Fruit fly (Drosophila melanogaster): ENCODE results near the gene TotC.

TotC gene

DNA sequence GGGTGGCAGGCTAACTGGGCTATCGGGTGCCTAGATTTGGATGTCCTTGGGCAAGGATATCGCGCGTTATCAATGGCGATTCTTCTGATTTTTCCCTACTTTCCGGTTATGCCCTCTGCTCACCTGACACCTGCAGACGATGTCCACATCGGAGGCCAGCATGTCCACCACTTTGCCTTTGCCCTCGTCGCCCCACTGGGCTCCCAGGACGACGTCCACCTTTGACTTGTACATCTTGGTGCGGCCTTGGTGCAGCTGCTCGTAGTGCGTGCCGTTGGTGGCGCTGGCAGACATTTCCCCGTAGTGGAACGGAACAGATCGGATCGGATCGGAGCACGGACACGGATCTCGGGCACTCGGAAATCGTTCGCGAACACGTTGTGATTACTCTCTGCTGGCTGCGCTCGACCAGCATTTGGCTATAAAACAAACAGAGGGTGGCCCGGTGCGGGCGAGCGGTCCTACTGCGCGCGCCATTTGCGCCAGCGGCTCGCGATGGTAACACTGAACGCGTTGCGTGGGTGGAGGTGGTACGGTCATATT is 42.6 kb upstream of the TotC start, which contains the start of gene Adss (continued):
- no peak for TF ChIP-seq nau (GFP tag; optimal IDR thresholded peaks at IDR 0.05)
- no peak for TF ChIP-seq CG3838 (GFP tag; optimal IDR thresholded peaks at IDR 0.05)
- TF ChIP-seq ro (GFP tag; IDR thresholded peaks at IDR 0.05), result no peak
- peak; percentile 33 for TF ChIP-seq CG9727 (GFP tag; optimal IDR thresholded peaks at IDR 0.05)
- peak; percentile 95 for TF ChIP-seq Med (GFP tag)
- TF ChIP-seq Hmr (GFP tag; optimal IDR thresholded peaks at IDR 0.05), result peak; percentile 50
- no peak for TF ChIP-seq CG33557 (GFP tag; optimal IDR thresholded peaks at IDR 0.05)
- TF ChIP-seq lov (optimal IDR thresholded peaks at IDR 0.05), result no peak
- TF ChIP-seq lov (GFP tag; IDR thresholded peaks at IDR 0.05), result peak; percentile 61; the same call in 2 of the 3 replicates
- no peak for TF ChIP-seq CG4820 (GFP tag; optimal IDR thresholded peaks at IDR 0.05)
- TF ChIP-seq cwo (GFP tag; optimal IDR thresholded peaks at IDR 0.05), result peak; percentile 28
- TF ChIP-seq CG10321 (GFP tag; IDR thresholded peaks at IDR 0.05), result no peak
- peak; percentile 72 for TF ChIP-seq CG34376 (GFP tag; optimal IDR thresholded peaks at IDR 0.05)
- TF ChIP-seq gfzf (GFP tag; optimal IDR thresholded peaks at IDR 0.05), result peak; percentile 87
- TF ChIP-seq Stat92E (GFP tag; optimal IDR thresholded peaks at IDR 0.05), result peak in 1 of 3 experiments; percentile 43
- peak; percentile 24 for TF ChIP-seq bcd (GFP tag; optimal IDR thresholded peaks at IDR 0.05)
- no peak for TF ChIP-seq org-1 (GFP tag; optimal IDR thresholded peaks at IDR 0.05)
- TF ChIP-seq pan (optimal IDR thresholded peaks at IDR 0.05), result no peak
- peak in 1 of 2 experiments; percentile 35 for TF ChIP-seq pan (GFP tag; optimal IDR thresholded peaks at IDR 0.05 in 1 of 2, IDR thresholded peaks at IDR 0.05 in 1 of 2)
- no peak for TF ChIP-seq CrebB (tag; optimal IDR thresholded peaks at IDR 0.05)
- TF ChIP-seq Chrac-16 (GFP tag; optimal IDR thresholded peaks at IDR 0.05), result no peak
- TF ChIP-seq pita (GFP tag; optimal IDR thresholded peaks at IDR 0.05), result no peak
- TF ChIP-seq CG1603 (tag; optimal IDR thresholded peaks at IDR 0.05), result peak; percentile 43
- TF ChIP-seq CG10147 (GFP tag; optimal IDR thresholded peaks at IDR 0.05), result no peak
- TF ChIP-seq sna (GFP tag; IDR thresholded peaks at IDR 0.05; ENCODE audit: partially characterized antibody), result peak; percentile 34; the same call in 1 of the 2 replicates
- no peak for TF ChIP-seq sc (optimal IDR thresholded peaks at IDR 0.05)
- peak; percentile 15 for TF ChIP-seq sc (GFP tag; optimal IDR thresholded peaks at IDR 0.05)
- no peak for TF ChIP-seq CG13424 (tag; optimal IDR thresholded peaks at IDR 0.05)
- TF ChIP-seq sug (tag; optimal IDR thresholded peaks at IDR 0.05), result peak; percentile 32
- TF ChIP-seq gro (GFP tag; optimal IDR thresholded peaks at IDR 0.05), result peak; percentile 51
- no peak for TF ChIP-seq tap (tag; optimal IDR thresholded peaks at IDR 0.05)
- peak; percentile 29 for TF ChIP-seq CG10543 (GFP tag; optimal IDR thresholded peaks at IDR 0.05)
- no peak for TF ChIP-seq Neu2 (GFP tag; optimal IDR thresholded peaks at IDR 0.05; ENCODE audit: borderline replicate concordance)
- peak; percentile 47 for TF ChIP-seq Abd-B (GFP tag; optimal IDR thresholded peaks at IDR 0.05)
- TF ChIP-seq CHES-1-like (GFP tag; optimal IDR thresholded peaks at IDR 0.05), result peak; percentile 39
- TF ChIP-seq Awh (GFP tag; IDR thresholded peaks at IDR 0.05), result 0 out of 2 replicates have a peak, but pooled peaks have one; percentile 11
- peak; percentile 21 for TF ChIP-seq BEAF-32 (GFP tag; optimal IDR thresholded peaks at IDR 0.05)
- peak; percentile 65 for TF ChIP-seq pfk (GFP tag; optimal IDR thresholded peaks at IDR 0.05)
- TF ChIP-seq CG17912 (GFP tag; optimal IDR thresholded peaks at IDR 0.05), result peak; percentile 51
- TF ChIP-seq CG12659 (GFP tag; optimal IDR thresholded peaks at IDR 0.05), result peak; percentile 75
- no peak for TF ChIP-seq tll (GFP tag; optimal IDR thresholded peaks at IDR 0.05)
- no peak for TF ChIP-seq CG4282 (GFP tag; optimal IDR thresholded peaks at IDR 0.05)
- peak; percentile 21 for TF ChIP-seq luna (GFP tag; optimal IDR thresholded peaks at IDR 0.05)
- TF ChIP-seq Mes4 (GFP tag; optimal IDR thresholded peaks at IDR 0.05), result no peak
- TF ChIP-seq CG2202 (tag; optimal IDR thresholded peaks at IDR 0.05), result no peak
- TF ChIP-seq NFAT (GFP tag; IDR thresholded peaks at IDR 0.05), result peak; percentile 41; the same call in 1 of the 2 replicates
- TF ChIP-seq CG7357 (GFP tag; IDR thresholded peaks at IDR 0.05), result no peak
- TF ChIP-seq HmgD (GFP tag; optimal IDR thresholded peaks at IDR 0.05), result peak; percentile 74
- TF ChIP-seq inv (GFP tag; IDR thresholded peaks at IDR 0.05; ENCODE audit: partially characterized antibody), result peak; percentile 11; the same call in 1 of the 2 replicates

Measured in whole organism, embryonic.